Fruit fly (Drosophila melanogaster): ENCODE measurements around the gene CG11593.

CG11593 gene

dm6 chr3L:4061921-4062474 is 21.7 kb upstream of the CG11593 start, which contains the start of gene dib:
Gene dib, plus strand, starts transcription at chr3L:4062292.
- peak; percentile 22 for TF ChIP-seq CG17801 (GFP tag; optimal IDR thresholded peaks at IDR 0.05; ENCODE audit: partially characterized antibody)

dm6 chr3L:4059293-4059820 is 19.1 kb upstream of the CG11593 start, which contains the start of gene Ugt305A1:
Gene Ugt305A1, plus strand, starts transcription at chr3L:4059770.
- TF ChIP-seq CG17801 (GFP tag; optimal IDR thresholded peaks at IDR 0.05; ENCODE audit: partially characterized antibody) = no peak

dm6 chr3L:4056812-4057211 is 16.5 kb upstream of the CG11593 start:
- TF ChIP-seq CG17801 (GFP tag; optimal IDR thresholded peaks at IDR 0.05; ENCODE audit: partially characterized antibody) = no peak

dm6 chr3L:4055438-4055962 is 15.2 kb upstream of the CG11593 start:
- TF ChIP-seq CG17801 (GFP tag; optimal IDR thresholded peaks at IDR 0.05; ENCODE audit: partially characterized antibody) = no peak

dm6 chr3L:4049082-4049481 is 8.8 kb upstream of the CG11593 start:
- TF ChIP-seq CG17801 (GFP tag; optimal IDR thresholded peaks at IDR 0.05; ENCODE audit: partially characterized antibody) = no peak

- no peak for TF ChIP-seq CG17801 (GFP tag; optimal IDR thresholded peaks at IDR 0.05; ENCODE audit: partially characterized antibody)
Measured at dm6 chr3L:4047635-4048034, 7.4 kb upstream of the CG11593 start, which contains the start of gene Dpy-30L2. Gene Dpy-30L2, minus strand, starts transcription at chr3L:4047735.

- TF ChIP-seq CG17801 (GFP tag; optimal IDR thresholded peaks at IDR 0.05; ENCODE audit: partially characterized antibody) = no peak
Measured at dm6 chr3L:4046289-4046688, 6.0 kb upstream of the CG11593 start, which contains the start of gene CG1136. Gene CG1136, plus strand, starts transcription at chr3L:4046596.

- TF ChIP-seq CG17801 (GFP tag; optimal IDR thresholded peaks at IDR 0.05; ENCODE audit: partially characterized antibody) = no peak
Measured at dm6 chr3L:4044497-4044896, 4.2 kb upstream of the CG11593 start.

dm6 chr3L:4035499-4035898 is 4.8 kb downstream of the CG11593 start, which contains the start of gene Gr64f:
Gene Gr64f, plus strand, starts transcription at chr3L:4035799.
- TF ChIP-seq CG17801 (GFP tag; optimal IDR thresholded peaks at IDR 0.05; ENCODE audit: partially characterized antibody) = no peak

- no peak for TF ChIP-seq CG17801 (GFP tag; optimal IDR thresholded peaks at IDR 0.05; ENCODE audit: partially characterized antibody)
Measured at dm6 chr3L:4031762-4032161, 8.5 kb downstream of the CG11593 start, which contains the start of the genes Gr64d and Gr64e. Gene Gr64d, plus strand, starts transcription at chr3L:4032062. Gene Gr64e, plus strand, starts transcription at chr3L:4032141.

- no peak for TF ChIP-seq CG17801 (GFP tag; optimal IDR thresholded peaks at IDR 0.05; ENCODE audit: partially characterized antibody)
Measured at dm6 chr3L:4028305-4028704, 12.0 kb downstream of the CG11593 start, which contains the start of the genes Gr64b and Gr64c. Gene Gr64b, plus strand, starts transcription at chr3L:4028605. Gene Gr64c, plus strand, starts transcription at chr3L:4028605.

dm6 chr3L:4026506-4026868 is 13.8 kb downstream of the CG11593 start, which contains the start of gene Gr64a:
Gene Gr64a, plus strand, starts transcription at chr3L:4026769.
- no peak for TF ChIP-seq CG17801 (GFP tag; optimal IDR thresholded peaks at IDR 0.05; ENCODE audit: partially characterized antibody)

dm6 chr3L:4025738-4026505 is 14.4 kb downstream of the CG11593 start, which contains the start of gene CG11594:
Gene CG11594, minus strand, starts transcription at chr3L:4026011.
- TF ChIP-seq CG17801 (GFP tag; optimal IDR thresholded peaks at IDR 0.05; ENCODE audit: partially characterized antibody) = no peak

- TF ChIP-seq CG17801 (GFP tag; optimal IDR thresholded peaks at IDR 0.05; ENCODE audit: partially characterized antibody) = no peak
Measured at dm6 chr3L:4024464-4024863, 15.8 kb downstream of the CG11593 start.

dm6 chr3L:4021260-4021831 is 18.9 kb downstream of the CG11593 start, which contains the start of gene Mul1:
Gene Mul1, plus strand, starts transcription at chr3L:4021457.
- peak; percentile 50 for TF ChIP-seq CG17801 (GFP tag; optimal IDR thresholded peaks at IDR 0.05; ENCODE audit: partially characterized antibody)
